Fruit fly (Drosophila melanogaster) S2 (cell line): ENCODE measurements around the gene ScsbetaG.

ENCODE experiments used
- CG8478 ChIP-seq: fragments of >200 bp; optimal IDR thresholded peaks from 2 replicates; lab custom pipeline; 2018
- CTCF ChIP-seq, 2 experiments: fragments of >200 bp; optimal IDR thresholded peaks; 2 replicates each; lab custom pipeline; 2018

- TF ChIP-seq CTCF (optimal IDR thresholded peaks at IDR 0.05; lab: Kevin White, UChicago), result no peak
- no peak for TF ChIP-seq CG8478
Measured at dm6 chr3L:5565051-5565688, 1.7 kb upstream of the ScsbetaG start, which contains the start of gene bc10.
